Fruit fly (Drosophila melanogaster) whole organism, adult: ENCODE data around the gene CG13042.

Source experiments
- CG11617 ChIP-seq: fragments of 200-800 bp; sonication (Bioruptor generic); optimal IDR thresholded peaks from 2 replicates; lab custom pipeline; 2017; ENCODE audit warnings: mild to moderate bottlenecking, missing biosample characterization, missing genetic modification reagents, missing genetic modification characterization
- CG12768 ChIP-seq: fragments of 200-800 bp; sonication (Bioruptor generic); optimal IDR thresholded peaks from 2 replicates; lab custom pipeline; 2017; ENCODE audit warnings: missing biosample characterization, missing genetic modification characterization, mild to moderate bottlenecking, moderate library complexity, missing genetic modification reagents
- CG14711 ChIP-seq: fragments of 200-800 bp; sonication (Bioruptor generic); optimal IDR thresholded peaks from 2 replicates; lab custom pipeline; 2018; ENCODE audit warnings: missing biosample characterization, mild to moderate bottlenecking, missing genetic modification characterization, moderate library complexity
- CG1620 ChIP-seq: fragments of 200-800 bp; sonication (Bioruptor generic); optimal IDR thresholded peaks from 2 replicates; lab custom pipeline; 2016; ENCODE audit warnings: missing biosample characterization, missing genetic modification characterization
- CG33017 ChIP-seq: fragments of 200-800 bp; sonication (Bioruptor generic); optimal IDR thresholded peaks from 2 replicates; lab custom pipeline; 2018; ENCODE audit warnings: missing biosample characterization, mild to moderate bottlenecking, missing genetic modification characterization, moderate library complexity
- CG5204 ChIP-seq: fragments of 200-800 bp; sonication (Bioruptor generic); optimal IDR thresholded peaks from 2 replicates; lab custom pipeline; 2016; ENCODE audit warnings: missing biosample characterization, missing genetic modification characterization
- CG7045 ChIP-seq: fragments of 200-800 bp; sonication (Bioruptor generic); optimal IDR thresholded peaks from 2 replicates; lab custom pipeline; 2017; ENCODE audit warnings: missing biosample characterization, mild to moderate bottlenecking, missing genetic modification characterization
- CG7101 ChIP-seq: fragments of 200-800 bp; sonication (Bioruptor generic); optimal IDR thresholded peaks from 2 replicates; lab custom pipeline; 2018; ENCODE audit warnings: missing biosample characterization, mild to moderate bottlenecking, missing genetic modification characterization, moderate library complexity
- Clk ChIP-seq: fragments of 200-800 bp; sonication (Bioruptor generic); optimal IDR thresholded peaks from 2 replicates; lab custom pipeline; 2017; ENCODE audit warnings: missing biosample characterization, missing genetic modification characterization
- Crg-1 ChIP-seq: fragments of 200-800 bp; sonication (Bioruptor generic); optimal IDR thresholded peaks from 2 replicates; lab custom pipeline; 2016; ENCODE audit warnings: missing biosample characterization, missing genetic modification characterization
- Hr96 ChIP-seq: fragments of 200-800 bp; sonication (Bioruptor generic); optimal IDR thresholded peaks from 2 replicates; lab custom pipeline; 2016; ENCODE audit warnings: missing biosample characterization, missing genetic modification characterization
- Mnt ChIP-seq: fragments of 200-800 bp; sonication (Bioruptor generic); optimal IDR thresholded peaks from 2 replicates; lab custom pipeline; 2016; ENCODE audit warnings: missing biosample characterization, mild to moderate bottlenecking, missing genetic modification characterization
- bab1 ChIP-seq: fragments of 200-800 bp; sonication (Bioruptor generic); optimal IDR thresholded peaks from 3 replicates; lab custom pipeline; 2019; ENCODE audit warnings: missing biosample characterization, mild to moderate bottlenecking, missing genetic modification characterization, moderate library complexity
- cic ChIP-seq: fragments of 200-800 bp; sonication (Bioruptor generic); optimal IDR thresholded peaks from 2 replicates; lab custom pipeline; 2017; ENCODE audit warnings: missing biosample characterization, mild to moderate bottlenecking, missing genetic modification characterization, moderate library complexity
- cnc ChIP-seq, 2 experiments: fragments of >200 bp; optimal IDR thresholded peaks; 2 replicates each; lab custom pipeline; 2017
- kay ChIP-seq: fragments of 200-800 bp; sonication (Bioruptor generic); peaks from one replicate; lab custom pipeline; 2016; ENCODE audit warnings: missing biosample characterization, missing genetic modification characterization, borderline replicate concordance
- ovo ChIP-seq: fragments of 200-800 bp; sonication (Bioruptor generic); optimal IDR thresholded peaks from 2 replicates; lab custom pipeline; 2016; ENCODE audit warnings: missing biosample characterization, missing genetic modification characterization
- pad ChIP-seq: fragments of 200-800 bp; sonication (Bioruptor generic); optimal IDR thresholded peaks from 3 replicates; lab custom pipeline; 2017; ENCODE audit warnings: missing biosample characterization, missing genetic modification characterization, mild to moderate bottlenecking, moderate library complexity, missing genetic modification reagents
- tj ChIP-seq: fragments of 200-800 bp; sonication (Bioruptor generic); optimal IDR thresholded peaks from 3 replicates; lab custom pipeline; 2017; ENCODE audit warnings: missing biosample characterization, mild to moderate bottlenecking, missing genetic modification characterization, moderate library complexity
- toe ChIP-seq: fragments of 200-800 bp; sonication (Bioruptor generic); optimal IDR thresholded peaks from 2 replicates; lab custom pipeline; 2016; ENCODE audit warnings: missing biosample characterization, missing genetic modification characterization

Gene CG13042

dm6 chr3L:16308380-16308779 is at the start of gene CG13042:
Gene CG13042, minus strand, starts transcription at chr3L:16308480.
- TF ChIP-seq CG7101 (tag; lab: Kevin White, UChicago) (no peak), pad (GFP tag; lab: Kevin White, UChicago) (no peak), Clk (GFP tag; lab: Kevin White, UChicago) (no peak), CG33017 (tag; lab: Kevin White, UChicago) (no peak), Mnt (GFP tag; lab: Kevin White, UChicago) (no peak), toe (GFP tag; lab: Kevin White, UChicago) (no peak), CG1620 (no peak), Hr96 (GFP tag; lab: Kevin White, UChicago) (no peak), CG14711 (tag; lab: Kevin White, UChicago) (no peak), Crg-1 (GFP tag; lab: Kevin White, UChicago) (no peak), CG5204 (GFP tag; lab: Kevin White, UChicago) (no peak), kay (no peak), CG7045 (no peak), tj (GFP tag; lab: Kevin White, UChicago) (no peak), cic (GFP tag; lab: Kevin White, UChicago) (no peak), ovo (GFP tag; lab: Kevin White, UChicago) (no peak), bab1 (no peak), CG12768 (GFP tag; lab: Kevin White, UChicago) (no peak), cnc (optimal IDR thresholded peaks at IDR 0.05; lab: Kevin White, UChicago) (no peak), CG11617 (GFP tag; lab: Kevin White, UChicago) (no peak)

dm6 chr3L:16357860-16358259 is 49.6 kb upstream of the CG13042 start:
- TF ChIP-seq tj (GFP tag; lab: Kevin White, UChicago) (no peak), CG14711 (tag; lab: Kevin White, UChicago) (no peak), bab1 (no peak), cic (GFP tag; lab: Kevin White, UChicago) (no peak), kay (no peak), Clk (GFP tag; lab: Kevin White, UChicago) (no peak), CG5204 (GFP tag; lab: Kevin White, UChicago) (no peak), CG7045 (no peak), ovo (GFP tag; lab: Kevin White, UChicago) (no peak), Hr96 (GFP tag; lab: Kevin White, UChicago) (no peak), CG7101 (tag; lab: Kevin White, UChicago) (no peak), pad (GFP tag; lab: Kevin White, UChicago) (no peak), CG12768 (GFP tag; lab: Kevin White, UChicago) (no peak), toe (GFP tag; lab: Kevin White, UChicago) (no peak), cnc (optimal IDR thresholded peaks at IDR 0.05; lab: Kevin White, UChicago) (no peak), CG11617 (GFP tag; lab: Kevin White, UChicago) (no peak)

- no peak for TF ChIP-seq CG11617 (GFP tag; lab: Kevin White, UChicago)
Observed at dm6 chr3L:16357187-16357728, 49.0 kb upstream of the CG13042 start.

- TF ChIP-seq kay (peak; percentile 88), CG5204 (GFP tag; lab: Kevin White, UChicago) (no peak), CG12768 (GFP tag; lab: Kevin White, UChicago) (peak; percentile 18), Mnt (GFP tag; lab: Kevin White, UChicago) (peak; percentile 14), ovo (GFP tag; lab: Kevin White, UChicago) (no peak), CG1620 (no peak), CG7101 (tag; lab: Kevin White, UChicago) (peak; percentile 13), Clk (GFP tag; lab: Kevin White, UChicago) (no peak), Hr96 (GFP tag; lab: Kevin White, UChicago) (no peak), CG33017 (tag; lab: Kevin White, UChicago) (peak; percentile 7)
Observed at dm6 chr3L:16356171-16356765, 48.0 kb upstream of the CG13042 start.

- TF ChIP-seq Crg-1 (GFP tag; lab: Kevin White, UChicago) (no peak), toe (GFP tag; lab: Kevin White, UChicago) (no peak), bab1 (no peak), Clk (GFP tag; lab: Kevin White, UChicago) (no peak), pad (GFP tag; lab: Kevin White, UChicago) (no peak), tj (GFP tag; lab: Kevin White, UChicago) (no peak)
Observed at dm6 chr3L:16354197-16354596, 45.9 kb upstream of the CG13042 start, which contains the start of gene Pdh. Gene Pdh, minus strand, starts transcription at chr3L:16354297.

DNA sequence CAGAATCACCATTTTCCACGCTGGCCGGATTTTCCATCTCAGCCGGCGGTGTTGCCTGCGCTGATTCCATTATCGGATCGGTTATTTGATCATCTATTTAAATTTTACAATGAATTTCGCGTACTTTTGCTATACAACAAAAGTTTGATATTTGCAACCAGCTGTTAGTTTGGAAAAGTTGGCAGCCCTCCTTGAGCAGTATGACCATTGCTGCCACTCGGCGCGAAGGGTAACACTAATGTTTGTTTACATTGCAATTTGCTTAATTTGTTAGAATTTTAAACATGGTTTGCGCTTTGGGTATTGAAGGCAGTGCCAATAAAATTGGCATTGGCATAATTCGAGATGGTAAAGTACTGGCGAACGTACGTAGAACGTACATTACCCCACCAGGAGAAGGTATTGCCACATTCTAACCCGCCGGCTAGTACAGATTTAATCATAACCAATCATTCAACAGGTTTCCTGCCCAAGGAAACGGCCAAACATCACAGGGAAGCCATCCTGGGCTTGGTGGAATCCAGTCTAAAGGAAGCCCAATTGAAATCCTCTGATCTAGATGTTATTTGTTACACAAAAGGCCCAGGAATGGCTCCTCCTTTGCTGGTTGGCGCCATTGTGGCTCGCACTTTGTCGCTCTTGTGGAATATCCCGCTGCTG is 43.6 kb upstream of the CG13042 start, which contains the start of the genes Golgin104 and Tcs3:
Gene Golgin104, minus strand, starts transcription at position 182 of the 660 bp plus-strand sequence.
Gene Tcs3, plus strand, starts transcription at position 222 of the 660 bp plus-strand sequence.
- TF ChIP-seq bab1 (peak; percentile 57), pad (GFP tag; lab: Kevin White, UChicago) (no peak), CG1620 (no peak)
